Worm (Caenorhabditis elegans): ENCODE measurements around the gene abts-2.

The abts-2 gene

ce11 chrX:11633278-11633677 lies 47.8 kb downstream of the abts-2 start:
- TF ChIP-seq ama-1 (optimal IDR thresholded peaks at IDR 0.05) (no peak), fkh-10 (GFP tag; optimal IDR thresholded peaks at IDR 0.05) (peak; percentile 51)

- TF ChIP-seq ceh-16 (tag; optimal IDR thresholded peaks at IDR 0.05) (no peak), lin-15B (tag; optimal IDR thresholded peaks at IDR 0.05) (no peak), nhr-77 (tag; optimal IDR thresholded peaks at IDR 0.05) (no peak), daf-12 (tag; optimal IDR thresholded peaks at IDR 0.05) (no peak), nhr-12 (tag; optimal IDR thresholded peaks at IDR 0.05) (no peak), nfya-1 (tag; optimal IDR thresholded peaks at IDR 0.05; ENCODE audit: insufficient read depth) (no peak), elt-3 (tag; optimal IDR thresholded peaks at IDR 0.05) (no peak), elt-2 (tag; optimal IDR thresholded peaks at IDR 0.05) (no peak), ZK546.5 (tag; optimal IDR thresholded peaks at IDR 0.05) (no peak), ceh-9 (tag; optimal IDR thresholded peaks at IDR 0.05) (no peak), fos-1 (tag; optimal IDR thresholded peaks at IDR 0.05) (no peak), eor-1 (tag; optimal IDR thresholded peaks at IDR 0.05) (no peak)
Observed at ce11 chrX:11637721-11638120, 52.2 kb downstream of the abts-2 start.

ce11 chrX:11638987-11639386 lies 53.5 kb downstream of the abts-2 start:
- TF ChIP-seq ztf-4 (tag; optimal IDR thresholded peaks at IDR 0.05) = no peak
- no peak for TF ChIP-seq nhr-76 (tag; optimal IDR thresholded peaks at IDR 0.05)
- TF ChIP-seq nhr-77 (tag; optimal IDR thresholded peaks at IDR 0.05) = no peak
- TF ChIP-seq fkh-2 (tag; optimal IDR thresholded peaks at IDR 0.05) = no peak
- no peak for TF ChIP-seq nhr-12 (tag; optimal IDR thresholded peaks at IDR 0.05)
- TF ChIP-seq elt-2 (tag; optimal IDR thresholded peaks at IDR 0.05) = no peak
- no peak for TF ChIP-seq zag-1 (tag; optimal IDR thresholded peaks at IDR 0.05)
- no peak for TF ChIP-seq jun-1 (tag; optimal IDR thresholded peaks at IDR 0.05)
- no peak for TF ChIP-seq skn-1 (tag; optimal IDR thresholded peaks at IDR 0.05)
- no peak for TF ChIP-seq fos-1 (tag; optimal IDR thresholded peaks at IDR 0.05)
- TF ChIP-seq elt-3 (tag; optimal IDR thresholded peaks at IDR 0.05) = no peak
- no peak for TF ChIP-seq ceh-16 (tag; optimal IDR thresholded peaks at IDR 0.05)
- no peak for TF ChIP-seq nhr-67 (tag; optimal IDR thresholded peaks at IDR 0.05)
- no peak for TF ChIP-seq aly-2 (tag; optimal IDR thresholded peaks at IDR 0.05)
- TF ChIP-seq nhr-23 (tag; optimal IDR thresholded peaks at IDR 0.05) = no peak
